Fruit fly (Drosophila melanogaster): ENCODE measurements around the gene CG17350.

dm6 chr2L:19398317-19399234 lies 17.8 kb downstream of the CG17350 start, which contains the start of gene CG17544:
- TF ChIP-seq psq (optimal IDR thresholded peaks at IDR 0.05) (no peak), ttk (optimal IDR thresholded peaks at IDR 0.05) (no peak), h (optimal IDR thresholded peaks at IDR 0.05) (no peak)

All from Kc167 (cell line).